Fruit fly (Drosophila melanogaster) Kc167 (cell line): ENCODE results near the gene gammaTub37C.

Experiments
- Sin3A ChIP-seq: fragments of >200 bp; optimal IDR thresholded peaks from 2 replicates; lab custom pipeline; 2018; ENCODE audit warnings: missing external identifiers
- psq ChIP-seq: fragments of >200 bp; optimal IDR thresholded peaks from 2 replicates; lab custom pipeline; 2017; ENCODE audit warnings: missing external identifiers

DNA sequence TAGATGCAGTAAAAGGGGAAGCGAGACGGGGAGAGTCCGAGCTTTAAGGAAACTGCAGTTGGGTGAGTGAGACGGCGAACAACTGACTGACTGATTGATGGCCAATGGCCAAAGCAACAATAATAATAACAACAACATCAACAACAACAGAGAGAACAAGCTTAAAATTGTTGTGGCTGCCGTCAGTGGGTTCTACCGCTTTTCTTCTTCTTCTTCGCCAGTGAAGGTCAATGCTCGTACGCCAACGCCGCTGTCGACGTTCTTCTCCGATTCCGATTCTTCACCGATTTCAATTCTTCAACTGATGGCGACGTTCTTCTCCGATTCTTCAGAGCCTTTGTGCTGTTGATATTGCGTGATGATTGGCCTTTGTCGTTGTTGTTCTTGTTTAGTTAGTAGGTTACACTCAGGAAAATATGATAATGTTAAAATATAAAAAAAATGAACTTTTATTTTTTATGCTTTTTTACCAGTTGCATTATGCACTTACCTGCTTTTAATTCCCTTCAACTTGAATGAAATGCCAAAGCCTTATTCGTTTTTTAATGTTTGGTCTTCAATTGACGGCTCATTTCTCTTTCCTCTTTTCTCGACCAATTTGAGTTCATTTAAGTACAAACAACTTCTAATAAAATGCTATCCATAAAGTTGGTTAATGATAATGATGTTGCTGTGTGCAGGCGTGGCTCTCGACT is 43.2 kb downstream of the gammaTub37C start:
- TF ChIP-seq psq (lab: Kevin White, UChicago), result no peak
- TF ChIP-seq Sin3A (lab: Kevin White, UChicago), result no peak
